Worm (Caenorhabditis elegans): ENCODE measurements around the gene R107.9.

The R107.9 gene

ce11 chrIII:9017181-9017651 is 20.5 kb upstream of the R107.9 start, which contains the start of gene F59B2.12:
TSS of gene F59B2.12 (plus strand) at chrIII:9017601.
- TF ChIP-seq sea-1 (GFP tag; conservative IDR thresholded peaks at IDR 0.05), result no peak
- TF ChIP-seq tbx-37 (GFP tag; conservative IDR thresholded peaks at IDR 0.05), result no peak
- no peak for TF ChIP-seq ama-1 (optimal IDR thresholded peaks at IDR 0.05)
- no peak for TF ChIP-seq flt-1 (GFP tag; IDR thresholded peaks at IDR 0.05)
- TF ChIP-seq ceh-13 (GFP tag; optimal IDR thresholded peaks at IDR 0.05), result no peak
- no peak for TF ChIP-seq aly-1 (tag; optimal IDR thresholded peaks at IDR 0.05)
- no peak for TF ChIP-seq tra-4 (tag; optimal IDR thresholded peaks at IDR 0.05)
- TF ChIP-seq B0310.2 (tag; optimal IDR thresholded peaks at IDR 0.05), result no peak
- TF ChIP-seq hmg-4 (GFP tag; optimal IDR thresholded peaks at IDR 0.05), result no peak
- TF ChIP-seq tbx-11 (GFP tag; IDR thresholded peaks at IDR 0.05), result no peak
- no peak for TF ChIP-seq F13C5.2 (tag; optimal IDR thresholded peaks at IDR 0.05)
- no peak for TF ChIP-seq hnd-1 (tag; optimal IDR thresholded peaks at IDR 0.05)

ce11 chrIII:9022535-9022934 is 15.2 kb upstream of the R107.9 start, which contains the start of gene F59B2.14:
TSS of gene F59B2.14 (minus strand) at chrIII:9022635.
- TF ChIP-seq ceh-36 (tag; optimal IDR thresholded peaks at IDR 0.05), result no peak
- no peak for TF ChIP-seq pes-1 (GFP tag; IDR thresholded peaks at IDR 0.05)
- TF ChIP-seq hmg-4 (GFP tag; optimal IDR thresholded peaks at IDR 0.05), result no peak
- TF ChIP-seq ets-7 (tag; optimal IDR thresholded peaks at IDR 0.05), result no peak

ce11 chrIII:9023601-9024000 is 14.2 kb upstream of the R107.9 start:
- TF ChIP-seq sea-1 (GFP tag; conservative IDR thresholded peaks at IDR 0.05) (no peak), hmbx-1 (tag; optimal IDR thresholded peaks at IDR 0.05) (no peak), F13C5.2 (tag; optimal IDR thresholded peaks at IDR 0.05) (no peak), tbx-37 (GFP tag; conservative IDR thresholded peaks at IDR 0.05) (no peak), ceh-36 (tag; optimal IDR thresholded peaks at IDR 0.05) (no peak), hnd-1 (tag; optimal IDR thresholded peaks at IDR 0.05) (no peak), aly-1 (tag; optimal IDR thresholded peaks at IDR 0.05) (no peak), scrt-1 (GFP tag; IDR thresholded peaks at IDR 0.05) (no peak), hmg-4 (GFP tag; optimal IDR thresholded peaks at IDR 0.05) (no peak), pes-1 (GFP tag; IDR thresholded peaks at IDR 0.05) (no peak), ama-1 (optimal IDR thresholded peaks at IDR 0.05) (no peak), ets-7 (tag; optimal IDR thresholded peaks at IDR 0.05) (no peak), tbx-11 (GFP tag; IDR thresholded peaks at IDR 0.05) (no peak), tra-4 (tag; optimal IDR thresholded peaks at IDR 0.05) (no peak), B0310.2 (tag; optimal IDR thresholded peaks at IDR 0.05) (no peak), flt-1 (GFP tag; IDR thresholded peaks at IDR 0.05) (no peak), ceh-13 (GFP tag; optimal IDR thresholded peaks at IDR 0.05) (no peak)

- TF ChIP-seq hmg-4 (GFP tag; optimal IDR thresholded peaks at IDR 0.05) (no peak), pes-1 (GFP tag; IDR thresholded peaks at IDR 0.05) (no peak), B0310.2 (tag; optimal IDR thresholded peaks at IDR 0.05) (no peak), ceh-13 (GFP tag; optimal IDR thresholded peaks at IDR 0.05) (no peak), tbx-37 (GFP tag; conservative IDR thresholded peaks at IDR 0.05) (no peak), ets-7 (tag; optimal IDR thresholded peaks at IDR 0.05) (no peak), tra-4 (tag; optimal IDR thresholded peaks at IDR 0.05) (no peak), aly-1 (tag; optimal IDR thresholded peaks at IDR 0.05) (no peak), ama-1 (optimal IDR thresholded peaks at IDR 0.05) (no peak), scrt-1 (GFP tag; IDR thresholded peaks at IDR 0.05) (no peak), tbx-11 (GFP tag; IDR thresholded peaks at IDR 0.05) (no peak)
Measured at ce11 chrIII:9026951-9027350, 10.8 kb upstream of the R107.9 start, which contains the start of gene F59B2.13. TSS of gene F59B2.13 (minus strand) at chrIII:9027051.

- TF ChIP-seq hmbx-1 (tag; optimal IDR thresholded peaks at IDR 0.05) (no peak), tbx-37 (GFP tag; conservative IDR thresholded peaks at IDR 0.05) (no peak), flt-1 (GFP tag; IDR thresholded peaks at IDR 0.05) (no peak), aly-1 (tag; optimal IDR thresholded peaks at IDR 0.05) (no peak), tra-4 (tag; optimal IDR thresholded peaks at IDR 0.05) (no peak), ama-1 (optimal IDR thresholded peaks at IDR 0.05) (no peak), hmg-4 (GFP tag; optimal IDR thresholded peaks at IDR 0.05) (no peak), tbx-11 (GFP tag; IDR thresholded peaks at IDR 0.05) (no peak), ets-7 (tag; optimal IDR thresholded peaks at IDR 0.05) (no peak), hnd-1 (tag; optimal IDR thresholded peaks at IDR 0.05) (no peak), pes-1 (GFP tag; IDR thresholded peaks at IDR 0.05) (no peak), scrt-1 (GFP tag; IDR thresholded peaks at IDR 0.05) (no peak), B0310.2 (tag; optimal IDR thresholded peaks at IDR 0.05) (no peak), ceh-36 (tag; optimal IDR thresholded peaks at IDR 0.05) (no peak), F13C5.2 (tag; optimal IDR thresholded peaks at IDR 0.05) (no peak), sea-1 (GFP tag; conservative IDR thresholded peaks at IDR 0.05) (no peak), ceh-13 (GFP tag; optimal IDR thresholded peaks at IDR 0.05) (no peak)
Measured at ce11 chrIII:9030818-9031217, 6.9 kb upstream of the R107.9 start.

ce11 chrIII:9034133-9034532 is 3.6 kb upstream of the R107.9 start:
- TF ChIP-seq ceh-13 (GFP tag; optimal IDR thresholded peaks at IDR 0.05), result no peak
- TF ChIP-seq tbx-11 (GFP tag; IDR thresholded peaks at IDR 0.05), result no peak
- no peak for TF ChIP-seq aly-1 (tag; optimal IDR thresholded peaks at IDR 0.05)
- TF ChIP-seq hmbx-1 (tag; optimal IDR thresholded peaks at IDR 0.05), result no peak
- TF ChIP-seq hnd-1 (tag; optimal IDR thresholded peaks at IDR 0.05), result no peak
- no peak for TF ChIP-seq tra-4 (tag; optimal IDR thresholded peaks at IDR 0.05)
- no peak for TF ChIP-seq flt-1 (GFP tag; IDR thresholded peaks at IDR 0.05)
- TF ChIP-seq B0310.2 (tag; optimal IDR thresholded peaks at IDR 0.05), result no peak
- no peak for TF ChIP-seq ama-1 (optimal IDR thresholded peaks at IDR 0.05)
- TF ChIP-seq ets-7 (tag; optimal IDR thresholded peaks at IDR 0.05), result no peak
- TF ChIP-seq scrt-1 (GFP tag; IDR thresholded peaks at IDR 0.05), result no peak
- no peak for TF ChIP-seq ceh-36 (tag; optimal IDR thresholded peaks at IDR 0.05)

- TF ChIP-seq hmbx-1 (tag; optimal IDR thresholded peaks at IDR 0.05), result no peak
- no peak for TF ChIP-seq ceh-36 (tag; optimal IDR thresholded peaks at IDR 0.05)
- no peak for TF ChIP-seq aly-1 (tag; optimal IDR thresholded peaks at IDR 0.05)
- no peak for TF ChIP-seq flt-1 (GFP tag; IDR thresholded peaks at IDR 0.05)
- TF ChIP-seq tbx-37 (GFP tag; conservative IDR thresholded peaks at IDR 0.05), result no peak
- no peak for TF ChIP-seq ceh-13 (GFP tag; optimal IDR thresholded peaks at IDR 0.05)
- no peak for TF ChIP-seq ama-1 (optimal IDR thresholded peaks at IDR 0.05)
- TF ChIP-seq sea-1 (GFP tag; conservative IDR thresholded peaks at IDR 0.05), result no peak
- TF ChIP-seq scrt-1 (GFP tag; IDR thresholded peaks at IDR 0.05), result no peak
- TF ChIP-seq B0310.2 (tag; optimal IDR thresholded peaks at IDR 0.05), result no peak
- TF ChIP-seq F13C5.2 (tag; optimal IDR thresholded peaks at IDR 0.05), result no peak
- no peak for TF ChIP-seq hmg-4 (GFP tag; optimal IDR thresholded peaks at IDR 0.05)
- no peak for TF ChIP-seq tra-4 (tag; optimal IDR thresholded peaks at IDR 0.05)
- TF ChIP-seq pes-1 (GFP tag; IDR thresholded peaks at IDR 0.05), result no peak
- no peak for TF ChIP-seq ets-7 (tag; optimal IDR thresholded peaks at IDR 0.05)
- TF ChIP-seq tbx-11 (GFP tag; IDR thresholded peaks at IDR 0.05), result no peak
- TF ChIP-seq hnd-1 (tag; optimal IDR thresholded peaks at IDR 0.05), result no peak
Measured at ce11 chrIII:9035037-9035436, 2.7 kb upstream of the R107.9 start.

Data from whole organism, early embryonic.